Worm (Caenorhabditis elegans) whole organism, L4 larva: ENCODE measurements around the gene lem-2.

Source experiments
- D1046.2 ChIP-seq: fragments of 200-800 bp; sonication (Bioruptor generic); IDR thresholded peaks from 2 replicates; pipeline ENCODE4 v1.3.6; 2022; ENCODE audit warnings: missing genetic modification characterization, missing compliant biosample characterization
- F10B5.3 ChIP-seq: sonication (generic microtip); optimal IDR thresholded peaks from 2 replicates; lab custom pipeline; 2016; ENCODE audit warnings: mild to moderate bottlenecking, missing genetic modification characterization, missing compliant biosample characterization
- F26F4.8 ChIP-seq: fragments of 200-800 bp; sonication (Bioruptor generic); conservative IDR thresholded peaks from 2 replicates; pipeline ENCODE4 v1.3.6; 2022; ENCODE audit warnings: missing genetic modification characterization, missing compliant biosample characterization
- F37D6.2 ChIP-seq: sonication (generic microtip); optimal IDR thresholded peaks from 2 replicates; lab custom pipeline; 2016; ENCODE audit warnings: mild to moderate bottlenecking, missing genetic modification characterization, missing compliant biosample characterization
- R02D3.7 ChIP-seq: fragments of 150-350 bp; sonication (generic microtip); optimal IDR thresholded peaks from 3 replicates; lab custom pipeline; 2014; ENCODE audit warnings: missing biosample characterization, missing genetic modification characterization
- Y105C5A.15 ChIP-seq: fragments of 200-800 bp; sonication (Bioruptor generic); IDR thresholded peaks from 2 replicates; pipeline ENCODE4 v1.3.6; 2022; ENCODE audit warnings: missing genetic modification characterization, missing compliant biosample characterization
- ama-1 ChIP-seq: fragments of 150-350 bp; optimal IDR thresholded peaks from 2 replicates; lab custom pipeline; 2014; ENCODE audit warnings: inconsistent platforms, mixed read lengths
- attf-4 ChIP-seq: sonication (generic microtip); optimal IDR thresholded peaks from 3 replicates; lab custom pipeline; 2017; ENCODE audit warnings: missing biosample characterization, missing genetic modification characterization
- ceh-32 ChIP-seq: sonication (generic microtip); optimal IDR thresholded peaks from 2 replicates; lab custom pipeline; 2016; ENCODE audit warnings: mild to moderate bottlenecking, missing genetic modification characterization, missing compliant biosample characterization; ENCODE audit not compliant: poor library complexity
- ces-1 ChIP-seq: fragments of 150-350 bp; sonication (generic microtip); optimal IDR thresholded peaks from 4 replicates; lab custom pipeline; 2014; ENCODE audit warnings: missing biosample characterization, missing genetic modification reagents, missing genetic modification characterization
- cey-2 ChIP-seq: sonication (generic microtip); optimal IDR thresholded peaks from 3 replicates; lab custom pipeline; 2017; ENCODE audit warnings: missing genetic modification characterization, mild to moderate bottlenecking, missing compliant biosample characterization, antibody characterized with exemption, borderline replicate concordance; ENCODE audit not compliant: insufficient read depth
- ctbp-1 ChIP-seq: fragments of 200-800 bp; sonication (Bioruptor generic); IDR thresholded peaks from 2 replicates; pipeline ENCODE4 v1.3.6; 2022; ENCODE audit warnings: missing genetic modification reagents, missing genetic modification characterization, missing compliant biosample characterization
- daf-8 ChIP-seq: fragments of 200-800 bp; sonication (Bioruptor generic); IDR thresholded peaks from 2 replicates; pipeline ENCODE4 v1.3.6; 2022; ENCODE audit warnings: missing genetic modification characterization, missing compliant biosample characterization
- dmd-6 ChIP-seq: fragments of 200-800 bp; sonication (Bioruptor generic); IDR thresholded peaks from 2 replicates; pipeline ENCODE4 v1.3.6; 2022; ENCODE audit warnings: missing genetic modification reagents, missing genetic modification characterization, missing compliant biosample characterization
- egl-43 ChIP-seq: fragments of 200-800 bp; sonication (Bioruptor generic); IDR thresholded peaks from 2 replicates; pipeline ENCODE4 v1.3.6; 2022; ENCODE audit warnings: missing genetic modification reagents, missing genetic modification characterization, missing compliant biosample characterization
- fkh-10 ChIP-seq: fragments of 150-350 bp; optimal IDR thresholded peaks from 2 replicates; lab custom pipeline; 2014; ENCODE audit warnings: missing biosample characterization, missing genetic modification reagents, missing genetic modification characterization
- fos-1 ChIP-seq: fragments of 150-350 bp; optimal IDR thresholded peaks from 2 replicates; lab custom pipeline; 2014; ENCODE audit warnings: missing biosample characterization, missing genetic modification characterization
- hlh-11 ChIP-seq: fragments of 200-800 bp; sonication (Bioruptor generic); optimal IDR thresholded peaks from 2 replicates; lab custom pipeline; 2018; ENCODE audit warnings: mild to moderate bottlenecking, missing genetic modification characterization, missing compliant biosample characterization
- hlh-30 ChIP-seq: sonication (generic microtip); optimal IDR thresholded peaks from 2 replicates; lab custom pipeline; 2017; ENCODE audit warnings: antibody characterized with exemption, mild to moderate bottlenecking, missing genetic modification characterization, missing compliant biosample characterization; ENCODE audit not compliant: insufficient read depth
- jun-1 ChIP-seq: fragments of 150-350 bp; optimal IDR thresholded peaks from 2 replicates; lab custom pipeline; 2014; ENCODE audit warnings: missing biosample characterization, missing genetic modification reagents, missing genetic modification characterization
- lin-1 ChIP-seq: fragments of 200-800 bp; sonication (Bioruptor generic); IDR thresholded peaks from 2 replicates; pipeline ENCODE4 v1.3.6; 2022; ENCODE audit warnings: missing genetic modification reagents, missing genetic modification characterization, missing compliant biosample characterization
- lin-13 ChIP-seq: fragments of 150-350 bp; optimal IDR thresholded peaks from 2 replicates; lab custom pipeline; 2014; ENCODE audit warnings: missing biosample characterization, missing genetic modification reagents, missing genetic modification characterization
- lin-15B ChIP-seq: fragments of 150-350 bp; sonication (generic microtip); optimal IDR thresholded peaks from 3 replicates; lab custom pipeline; 2014; ENCODE audit warnings: missing biosample characterization, missing genetic modification characterization
- lsy-2 ChIP-seq, 2 experiments: fragments of 150-350 bp in 1 of 2; sonication (generic microtip) in 1 of 2; optimal IDR thresholded peaks; 2 replicates each; lab custom pipeline; 2014 to 2017; ENCODE audit warnings: missing biosample characterization in 2 of 2, missing genetic modification characterization in 2 of 2
- mdl-1 ChIP-seq, 2 experiments: fragments of 150-350 bp in 1 of 2; sonication (generic microtip) in 1 of 2; optimal IDR thresholded peaks; 2 replicates each; lab custom pipeline; 2014 to 2017; ENCODE audit warnings: missing biosample characterization in 2 of 2, missing genetic modification characterization in 2 of 2
- mdt-29 ChIP-seq: fragments of 200-800 bp; sonication (Bioruptor generic); IDR thresholded peaks from 2 replicates; pipeline ENCODE4 v1.3.6; 2022; ENCODE audit warnings: missing genetic modification reagents, missing genetic modification characterization, missing compliant biosample characterization
- mep-1 ChIP-seq: fragments of 150-350 bp; sonication (generic microtip); optimal IDR thresholded peaks from 3 replicates; lab custom pipeline; 2014; ENCODE audit warnings: missing biosample characterization, missing genetic modification characterization
- mxl-3 ChIP-seq: fragments of 200-800 bp; sonication (Bioruptor generic); optimal IDR thresholded peaks from 2 replicates; lab custom pipeline; 2018; ENCODE audit warnings: mild to moderate bottlenecking, missing genetic modification characterization, missing compliant biosample characterization
- nhr-10 ChIP-seq: fragments of 150-350 bp; optimal IDR thresholded peaks from 2 replicates; lab custom pipeline; 2014; ENCODE audit warnings: missing biosample characterization, missing genetic modification characterization
- nhr-102 ChIP-seq: sonication (generic microtip); optimal IDR thresholded peaks from 2 replicates; lab custom pipeline; 2016; ENCODE audit warnings: mild to moderate bottlenecking, missing genetic modification characterization, moderate library complexity, missing compliant biosample characterization
- nhr-11 ChIP-seq: fragments of 150-350 bp; optimal IDR thresholded peaks from 2 replicates; lab custom pipeline; 2014; ENCODE audit warnings: missing biosample characterization, missing genetic modification characterization
- nhr-111 ChIP-seq: fragments of 200-800 bp; sonication (Bioruptor generic); optimal IDR thresholded peaks from 2 replicates; lab custom pipeline; 2018; ENCODE audit warnings: mild to moderate bottlenecking, missing genetic modification characterization, missing compliant biosample characterization
- nhr-237 ChIP-seq: sonication (generic microtip); optimal IDR thresholded peaks from 2 replicates; lab custom pipeline; 2017; ENCODE audit warnings: missing biosample characterization, missing genetic modification characterization
- nhr-28 ChIP-seq: fragments of 150-350 bp; optimal IDR thresholded peaks from 2 replicates; lab custom pipeline; 2014; ENCODE audit warnings: missing biosample characterization, missing genetic modification characterization
- nhr-48 ChIP-seq: sonication (generic microtip); optimal IDR thresholded peaks from 2 replicates; lab custom pipeline; 2016; ENCODE audit warnings: mild to moderate bottlenecking, missing genetic modification characterization, missing compliant biosample characterization
- nhr-6 ChIP-seq: fragments of 150-350 bp; optimal IDR thresholded peaks from 2 replicates; lab custom pipeline; 2014; ENCODE audit warnings: missing biosample characterization, missing genetic modification characterization
- nhr-76 ChIP-seq: fragments of 150-350 bp; optimal IDR thresholded peaks from 2 replicates; lab custom pipeline; 2014; ENCODE audit warnings: missing biosample characterization, missing genetic modification characterization
- rbr-2 ChIP-seq: sonication (generic microtip); optimal IDR thresholded peaks from 2 replicates; lab custom pipeline; 2016; ENCODE audit warnings: missing genotype, missing genetic modification characterization, missing compliant biosample characterization
- sdz-12 ChIP-seq: fragments of 200-800 bp; sonication (Bioruptor generic); optimal IDR thresholded peaks from 2 replicates; lab custom pipeline; 2018; ENCODE audit warnings: mild to moderate bottlenecking, missing genetic modification characterization, missing compliant biosample characterization
- skn-1 ChIP-seq: fragments of 150-350 bp; optimal IDR thresholded peaks from 2 replicates; lab custom pipeline; 2014; ENCODE audit warnings: missing biosample characterization, missing genetic modification characterization
- snpc-1.2 ChIP-seq: fragments of 200-800 bp; sonication (Bioruptor generic); IDR thresholded peaks from 2 replicates; pipeline ENCODE4 v1.3.6; 2022; ENCODE audit warnings: missing genetic modification reagents, missing genetic modification characterization, missing compliant biosample characterization
- snpc-4 ChIP-seq: fragments of 150-350 bp; optimal IDR thresholded peaks from 2 replicates; lab custom pipeline; 2014; ENCODE audit warnings: missing biosample characterization, missing genetic modification characterization
- spr-1 ChIP-seq: sonication (generic microtip); optimal IDR thresholded peaks from 2 replicates; lab custom pipeline; 2016; ENCODE audit warnings: mild to moderate bottlenecking, missing genetic modification characterization, missing compliant biosample characterization
- spr-3 ChIP-seq: fragments of 200-800 bp; sonication (Bioruptor generic); optimal IDR thresholded peaks from 2 replicates; lab custom pipeline; 2018; ENCODE audit warnings: mild to moderate bottlenecking, missing genetic modification characterization, missing compliant biosample characterization
- unc-62 ChIP-seq, 3 experiments: fragments of 150-350 bp in 1 of 3; sonication (generic microtip); optimal IDR thresholded peaks in 2 of 3; peaks in 1 of 3; 1 replicate in 1 of 3; 2 replicates in 2 of 3; lab custom pipeline; 2014 to 2017; ENCODE audit warnings: missing biosample characterization in 3 of 3, missing genetic modification characterization in 3 of 3, missing genetic modification reagents in 3 of 3, missing genotype in 1 of 3
- vab-7 ChIP-seq: fragments of 200-800 bp; sonication (Bioruptor generic); IDR thresholded peaks from 2 replicates; pipeline ENCODE4 v1.3.6; 2022; ENCODE audit warnings: missing genetic modification reagents, missing genetic modification characterization, missing compliant biosample characterization
- zip-2 ChIP-seq: fragments of 150-350 bp; optimal IDR thresholded peaks from 2 replicates; lab custom pipeline; 2014; ENCODE audit warnings: missing biosample characterization, missing genetic modification characterization
- ztf-11 ChIP-seq: fragments of 150-350 bp; optimal IDR thresholded peaks from 2 replicates; lab custom pipeline; 2014; ENCODE audit warnings: missing biosample characterization, missing genetic modification characterization

Gene lem-2

ce11 chrII:14042836-14043604 is 20.2 kb upstream of the lem-2 start (continued):
- TF ChIP-seq dmd-6 (GFP tag; lab: Robert Waterston, UW) (peak; percentile 67), snpc-4 (tag; lab: Kevin White, UChicago) (no peak), nhr-6 (tag; lab: Kevin White, UChicago) (peak; percentile 47), lsy-2 (tag; optimal IDR thresholded peaks at IDR 0.05; lab: Kevin White, UChicago) (peak in 1 of 2 experiments; percentile 12), mxl-3 (GFP tag; lab: Kevin White, UChicago) (peak; percentile 61), nhr-76 (tag; lab: Kevin White, UChicago) (no peak), nhr-11 (tag; lab: Kevin White, UChicago) (no peak)

- TF ChIP-seq nhr-28 (tag; lab: Kevin White, UChicago) (peak; percentile 92), F26F4.8 (no peak), Y105C5A.15 (GFP tag; lab: Robert Waterston, UW) (no peak), attf-4 (tag; lab: Kevin White, UChicago) (no peak), skn-1 (tag; lab: Kevin White, UChicago) (no peak), lin-13 (GFP tag; lab: Kevin White, UChicago) (peak; percentile 52), jun-1 (tag; lab: Kevin White, UChicago) (peak; percentile 13), cey-2 (tag; lab: Kevin White, UChicago) (no peak), lin-1 (GFP tag; lab: Robert Waterston, UW) (peak; percentile 77; the same call in 1 of the 2 replicates), mdt-29 (GFP tag; lab: Robert Waterston, UW) (no peak), spr-3 (GFP tag; lab: Kevin White, UChicago) (no peak), zip-2 (tag; lab: Kevin White, UChicago) (no peak), rbr-2 (tag; lab: Kevin White, UChicago) (peak; percentile 55), unc-62 (GFP tag; optimal IDR thresholded peaks at IDR 0.05 in 1 of 2; lab: Kevin White, UChicago) (peak in 1 of 2 experiments; percentile 93), unc-62 (tag; optimal IDR thresholded peaks at IDR 0.05; lab: Kevin White, UChicago) (peak; percentile 50), hlh-30 (tag; lab: Kevin White, UChicago) (peak; percentile 93), egl-43 (GFP tag; lab: Robert Waterston, UW) (no peak), lin-15B (tag; lab: Kevin White, UChicago) (no peak), R02D3.7 (no peak), nhr-102 (tag; lab: Kevin White, UChicago) (peak; percentile 62), hlh-11 (tag; lab: Kevin White, UChicago) (peak; percentile 93), sdz-12 (GFP tag; lab: Kevin White, UChicago) (no peak), nhr-111 (GFP tag; lab: Kevin White, UChicago) (no peak), fos-1 (no peak), ama-1 (lab: Kevin White, UChicago) (peak; percentile 30), ces-1 (GFP tag; lab: Kevin White, UChicago) (no peak), F37D6.2 (peak; percentile 49), nhr-11 (tag; lab: Kevin White, UChicago) (peak; percentile 91), F10B5.3 (tag; lab: Kevin White, UChicago) (no peak), ctbp-1 (peak; percentile 76), dmd-6 (GFP tag; lab: Robert Waterston, UW) (peak; percentile 94), fkh-10 (GFP tag; lab: Kevin White, UChicago) (peak; percentile 71), mep-1 (tag; lab: Kevin White, UChicago) (peak; percentile 84), D1046.2 (GFP tag; lab: Robert Waterston, UW) (no peak), daf-8 (no peak), nhr-48 (tag; lab: Kevin White, UChicago) (peak; percentile 87), ztf-11 (tag; lab: Kevin White, UChicago) (no peak), nhr-10 (tag; lab: Kevin White, UChicago) (no peak), vab-7 (GFP tag; lab: Robert Waterston, UW) (no peak), snpc-1.2 (GFP tag; lab: Robert Waterston, UW) (no peak), nhr-237 (tag; lab: Kevin White, UChicago) (no peak), spr-1 (peak; percentile 20), mdl-1 (tag; optimal IDR thresholded peaks at IDR 0.05; lab: Kevin White, UChicago) (peak; percentile 64 to 93), ceh-32 (tag; lab: Kevin White, UChicago) (no peak)
These were observed 19.1 kb upstream of the lem-2 start for ce11 chrII:14044199-14044598.
